Worm (Caenorhabditis elegans): ENCODE data around the gene C02H6.1.

Gene C02H6.1

DNA sequence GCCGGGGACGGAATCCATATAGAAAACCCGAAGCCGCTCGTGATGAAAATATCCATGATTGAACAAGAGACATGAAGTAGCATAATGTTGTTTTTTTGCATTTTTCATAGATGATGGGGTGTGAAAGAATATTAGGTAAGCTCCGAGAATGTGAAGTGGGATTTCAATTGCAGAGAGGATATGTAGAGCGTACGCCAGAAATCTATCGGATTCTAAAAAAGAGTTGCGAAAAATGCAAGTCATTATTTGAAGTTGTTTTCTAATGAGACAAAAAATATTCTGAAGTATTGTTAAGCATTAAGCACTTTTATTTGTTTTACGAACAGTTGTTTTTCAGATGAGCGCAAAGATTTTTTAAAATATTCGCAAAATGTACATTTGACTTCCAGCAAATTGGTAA is 34.7 kb upstream of the C02H6.1 start, which contains the start of gene F18E3.10:
Gene F18E3.10, minus strand, starts transcription at position 101 of the 400 bp plus-strand sequence.
- no peak for TF ChIP-seq zfp-2 (tag; optimal IDR thresholded peaks at IDR 0.05)
- peak in 1 of 2 experiments; percentile 74 for TF ChIP-seq unc-62 (GFP tag; optimal IDR thresholded peaks at IDR 0.05 in 1 of 2)
- no peak for TF ChIP-seq unc-62 (tag; optimal IDR thresholded peaks at IDR 0.05)
- no peak for TF ChIP-seq unc-39 (tag; optimal IDR thresholded peaks at IDR 0.05)

DNA sequence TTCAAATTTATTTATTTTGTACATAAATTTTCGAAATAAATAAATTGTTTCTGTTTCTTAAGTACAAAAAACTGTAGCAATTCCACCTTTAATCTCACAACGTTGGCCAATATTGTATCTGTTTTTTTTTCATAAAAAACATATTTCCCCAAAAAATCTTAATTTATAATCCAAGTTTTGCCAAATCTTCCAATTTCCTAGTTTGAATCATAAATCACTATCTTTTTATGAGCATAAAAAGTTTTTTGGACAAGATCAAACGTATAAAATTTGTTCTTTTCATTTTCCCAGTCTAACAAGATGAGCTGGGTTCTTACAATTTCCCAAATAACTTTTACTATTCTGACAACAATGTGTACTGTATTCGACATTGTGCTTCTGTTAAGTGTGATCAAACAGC is 30.5 kb upstream of the C02H6.1 start, which contains the start of gene srxa-4:
Gene srxa-4, plus strand, starts transcription at position 301 of the 400 bp plus-strand sequence.
- TF ChIP-seq F44E2.7 (GFP tag; IDR thresholded peaks at IDR 0.05) (no peak), madf-5 (GFP tag; IDR thresholded peaks at IDR 0.05) (no peak), ces-1 (GFP tag; optimal IDR thresholded peaks at IDR 0.05) (no peak), Y75B8A.6 (GFP tag; IDR thresholded peaks at IDR 0.05) (no peak), mep-1 (tag; optimal IDR thresholded peaks at IDR 0.05) (no peak)

DNA sequence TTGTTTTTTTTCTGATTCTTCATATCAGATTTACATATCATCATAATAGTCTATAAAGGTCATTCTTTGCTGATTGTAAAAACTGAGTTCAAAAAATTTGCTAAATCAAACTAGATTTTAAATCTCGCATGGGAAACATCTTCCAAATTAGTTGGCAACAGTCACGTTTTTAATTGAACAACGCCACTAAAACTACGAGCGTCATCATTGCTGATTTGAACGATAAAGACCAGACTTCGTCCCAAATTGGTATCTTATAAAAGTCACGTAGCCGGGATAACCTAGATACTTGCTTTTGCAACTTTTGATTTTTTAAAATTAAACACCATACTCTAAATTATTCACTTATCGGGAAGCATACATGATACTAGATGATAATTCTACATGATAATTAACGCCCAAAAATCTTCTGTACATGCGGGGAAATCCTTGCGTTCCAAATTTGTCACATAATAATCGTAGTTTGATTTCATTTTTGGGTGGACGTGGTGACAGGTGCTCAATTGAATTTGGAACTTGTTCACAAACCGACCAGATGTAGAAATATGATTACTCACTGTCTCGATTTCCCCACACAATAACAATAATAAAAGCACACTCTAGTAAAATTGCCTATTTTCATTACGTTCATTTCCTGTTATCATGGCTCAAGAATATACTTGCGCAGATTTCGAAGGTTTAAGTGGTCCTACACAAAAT is 27.5 kb upstream of the C02H6.1 start, which contains the start of gene srw-67:
Gene srw-67, plus strand, starts transcription at position 643 of the 699 bp plus-strand sequence.
- TF ChIP-seq aha-1 (tag): peak; percentile 97
- TF ChIP-seq mes-2 (tag; optimal IDR thresholded peaks at IDR 0.05; ENCODE audit: poor library complexity, severe bottlenecking): no peak
- no peak for TF ChIP-seq nhr-102 (tag; optimal IDR thresholded peaks at IDR 0.05)
- TF ChIP-seq hif-1 (tag; optimal IDR thresholded peaks at IDR 0.05): peak in 1 of 2 experiments; percentile 70
- peak; percentile 17 for TF ChIP-seq duxl-1 (tag; optimal IDR thresholded peaks at IDR 0.05; ENCODE audit: poor library complexity)
- TF ChIP-seq unc-62 (GFP tag; optimal IDR thresholded peaks at IDR 0.05 in 1 of 2): peak in 1 of 2 experiments; percentile 90
- TF ChIP-seq unc-62 (tag; optimal IDR thresholded peaks at IDR 0.05): no peak

DNA sequence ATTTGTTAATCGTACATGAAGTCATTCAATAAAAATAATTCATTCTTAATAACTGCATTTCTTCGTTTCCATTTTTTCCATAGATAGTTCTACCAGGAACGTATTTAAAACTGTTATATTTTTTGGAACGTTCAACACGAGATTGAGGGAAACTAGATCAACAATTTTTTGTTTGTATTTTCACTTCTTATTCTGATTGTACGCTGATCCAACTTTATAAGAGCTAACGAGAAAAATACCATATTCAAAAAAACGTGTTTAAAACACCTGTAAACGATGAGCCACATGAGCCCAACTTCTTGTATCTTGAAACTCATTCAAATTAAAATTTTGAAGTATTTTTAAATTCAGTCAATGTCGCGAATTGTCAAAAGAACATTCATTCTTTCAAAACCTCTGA is 26.9 kb upstream of the C02H6.1 start:
- TF ChIP-seq dmd-6 (GFP tag; IDR thresholded peaks at IDR 0.05) (no peak), Y75B8A.6 (GFP tag; IDR thresholded peaks at IDR 0.05) (no peak), nhr-76 (tag; optimal IDR thresholded peaks at IDR 0.05) (no peak), nhr-102 (tag; optimal IDR thresholded peaks at IDR 0.05) (peak; percentile 5), snpc-1.2 (GFP tag; IDR thresholded peaks at IDR 0.05) (no peak), nhr-41 (GFP tag; IDR thresholded peaks at IDR 0.05) (no peak), T20F7.1 (GFP tag; optimal IDR thresholded peaks at IDR 0.05) (peak; percentile 14), aha-1 (tag) (peak; percentile 89), ZK337.2 (GFP tag; IDR thresholded peaks at IDR 0.05) (no peak)

DNA sequence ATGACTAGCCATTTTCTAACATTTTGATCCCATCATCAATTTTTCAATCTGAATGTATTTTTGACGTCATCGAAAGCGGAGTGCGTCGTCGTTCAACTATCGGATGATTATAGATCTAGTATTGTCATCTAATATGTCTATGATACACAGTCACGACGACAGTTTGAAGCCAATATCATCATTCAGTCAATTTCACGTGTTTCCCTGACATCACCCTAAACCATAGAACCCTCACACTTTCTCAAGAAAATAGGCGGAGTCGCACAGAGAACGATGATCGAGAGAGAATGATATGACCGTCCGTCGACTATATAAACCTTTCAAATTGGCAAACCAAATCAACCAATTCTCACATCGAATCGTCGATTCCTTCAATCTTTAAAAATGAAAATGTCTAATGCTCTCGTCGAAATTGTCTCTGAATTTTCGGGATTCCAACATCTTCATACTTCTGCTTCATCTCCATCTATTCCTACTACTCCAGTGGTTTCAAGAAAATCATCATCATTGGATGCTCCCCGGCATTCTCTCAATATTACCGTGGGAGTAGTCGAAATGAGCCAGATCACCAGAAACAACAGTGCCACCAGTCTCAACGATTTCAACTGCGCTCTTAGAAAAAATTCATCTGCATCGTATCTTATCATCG is 26.2 kb upstream of the C02H6.1 start, which contains the start of gene F18E3.13:
Gene F18E3.13, plus strand, starts transcription at position 385 of the 649 bp plus-strand sequence.
- TF ChIP-seq nhr-77 (tag; optimal IDR thresholded peaks at IDR 0.05): no peak
- no peak for TF ChIP-seq unc-39 (tag; optimal IDR thresholded peaks at IDR 0.05)
- TF ChIP-seq dpl-1 (GFP tag; optimal IDR thresholded peaks at IDR 0.05): peak; percentile 9
- TF ChIP-seq ceh-62 (tag; optimal IDR thresholded peaks at IDR 0.05): no peak
- no peak for TF ChIP-seq unc-130 (GFP tag; optimal IDR thresholded peaks at IDR 0.05)
- peak; percentile 77 for TF ChIP-seq hlh-30 (tag; optimal IDR thresholded peaks at IDR 0.05; ENCODE audit: insufficient read depth)
- TF ChIP-seq mxl-3 (GFP tag; optimal IDR thresholded peaks at IDR 0.05): peak; percentile 72
- TF ChIP-seq nhr-11 (tag; optimal IDR thresholded peaks at IDR 0.05): no peak
- TF ChIP-seq dve-1 (tag; optimal IDR thresholded peaks at IDR 0.05; ENCODE audit: insufficient read depth): no peak
- peak in 1 of 2 experiments; percentile 57 for TF ChIP-seq lsy-2 (tag; optimal IDR thresholded peaks at IDR 0.05)
- no peak for TF ChIP-seq rbr-2 (tag; optimal IDR thresholded peaks at IDR 0.05)
- no peak for TF ChIP-seq zip-11 (GFP tag; IDR thresholded peaks at IDR 0.05)
- peak; percentile 91 for TF ChIP-seq nhr-48 (tag; optimal IDR thresholded peaks at IDR 0.05)
- no peak for TF ChIP-seq lin-29 (GFP tag; IDR thresholded peaks at IDR 0.05)
- no peak for TF ChIP-seq arid-1 (GFP tag; conservative IDR thresholded peaks at IDR 0.05)
- no peak for TF ChIP-seq snpc-1.2 (GFP tag; IDR thresholded peaks at IDR 0.05)
- TF ChIP-seq egl-27 (tag; optimal IDR thresholded peaks at IDR 0.05): no peak
- no peak for TF ChIP-seq D1046.2 (GFP tag; IDR thresholded peaks at IDR 0.05)
- no peak for TF ChIP-seq dmd-8 (GFP tag; IDR thresholded peaks at IDR 0.05)
- no peak for TF ChIP-seq skn-1 (tag; optimal IDR thresholded peaks at IDR 0.05)
- no peak for TF ChIP-seq sdz-12 (GFP tag; optimal IDR thresholded peaks at IDR 0.05)
- TF ChIP-seq zag-1 (tag; optimal IDR thresholded peaks at IDR 0.05): no peak
- TF ChIP-seq nhr-237 (tag; optimal IDR thresholded peaks at IDR 0.05): no peak
- peak; percentile 19 to 60 for TF ChIP-seq hif-1 (tag; optimal IDR thresholded peaks at IDR 0.05)
- TF ChIP-seq spr-3 (GFP tag; optimal IDR thresholded peaks at IDR 0.05): no peak

All from whole organism, L4 larva.